Worm (Caenorhabditis elegans): ENCODE data around the gene C16C8.25.

ce11 chrII:3499386-3499785, 50.4 kb downstream of the C16C8.25 start, which contains the start of gene Y49F6B.9:
- no peak for TF ChIP-seq him-1 (tag; optimal IDR thresholded peaks at IDR 0.05)
- no peak for TF ChIP-seq W03F9.2 (tag; optimal IDR thresholded peaks at IDR 0.05)
- TF ChIP-seq dao-5 (tag; optimal IDR thresholded peaks at IDR 0.05) = no peak
